Worm (Caenorhabditis elegans): ENCODE results near the gene Y44A6C.2.

Gene Y44A6C.2

DNA sequence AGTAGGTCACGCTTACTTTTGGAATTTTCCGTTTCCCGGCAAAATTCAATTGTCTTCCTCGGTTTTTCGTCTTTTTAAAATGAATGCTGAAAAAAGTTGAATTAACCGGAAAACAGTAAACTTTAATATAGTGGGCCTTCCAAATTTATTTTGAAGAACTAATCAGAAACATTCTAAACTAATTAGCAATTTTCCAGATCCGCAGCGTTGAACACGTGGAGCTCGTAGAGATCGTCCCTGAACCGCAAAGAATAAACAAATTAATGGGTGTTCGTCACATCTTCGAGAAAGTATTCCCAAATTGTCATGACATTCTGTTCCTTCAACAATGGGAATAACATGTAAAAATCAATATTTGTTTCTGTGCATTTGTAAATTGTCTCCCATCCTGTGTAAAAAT lies 5.8 kb upstream of the Y44A6C.2 start:
- TF ChIP-seq ref-1 (GFP tag; conservative IDR thresholded peaks at IDR 0.05) (no peak), T22C8.4 (GFP tag; IDR thresholded peaks at IDR 0.05) (no peak), flt-1 (GFP tag; IDR thresholded peaks at IDR 0.05) (no peak), ztf-29 (GFP tag; IDR thresholded peaks at IDR 0.05) (no peak), cog-1 (tag; optimal IDR thresholded peaks at IDR 0.05) (no peak), med-1 (GFP tag; optimal IDR thresholded peaks at IDR 0.05; ENCODE audit: insufficient read depth) (no peak), tab-1 (GFP tag; IDR thresholded peaks at IDR 0.05) (no peak)

- TF ChIP-seq ztf-23 (GFP tag; IDR thresholded peaks at IDR 0.05) (peak; percentile 41; the same call in 1 of the 2 replicates), ref-1 (GFP tag; conservative IDR thresholded peaks at IDR 0.05) (no peak), T22C8.4 (GFP tag; IDR thresholded peaks at IDR 0.05) (0 out of 2 replicates have a peak, but pooled peaks have one; percentile 8)
Observed at ce11 chrV:20716830-20717441, 5.1 kb upstream of the Y44A6C.2 start.

ce11 chrV:20722447-20722846 lies 413 bp downstream of the Y44A6C.2 start:
- no peak for TF ChIP-seq T22C8.4 (GFP tag; IDR thresholded peaks at IDR 0.05)

DNA sequence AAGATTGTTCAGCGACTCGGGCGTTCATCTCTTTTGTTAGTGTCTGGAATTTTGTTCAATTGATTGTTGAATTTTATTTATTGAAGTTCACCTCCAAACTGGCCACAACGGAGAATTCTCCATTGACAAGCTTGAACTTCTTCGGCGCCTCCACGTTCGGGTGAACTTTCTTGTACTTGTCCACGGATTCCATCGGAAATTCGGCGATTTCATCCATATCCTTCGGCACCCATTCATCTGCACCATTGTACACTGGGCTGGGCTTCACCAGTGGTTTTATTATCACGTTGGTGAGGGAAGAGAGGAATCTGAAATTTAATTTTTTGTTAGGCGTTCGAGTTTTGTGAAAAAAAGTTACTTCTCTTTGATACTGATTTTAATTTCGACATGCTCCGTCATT lies 5.4 kb downstream of the Y44A6C.2 start:
- TF ChIP-seq flt-1 (GFP tag; IDR thresholded peaks at IDR 0.05) (no peak), cog-1 (tag; optimal IDR thresholded peaks at IDR 0.05) (no peak), tab-1 (GFP tag; IDR thresholded peaks at IDR 0.05) (no peak), ztf-23 (GFP tag; IDR thresholded peaks at IDR 0.05) (no peak), ref-1 (GFP tag; conservative IDR thresholded peaks at IDR 0.05) (no peak), med-1 (GFP tag; optimal IDR thresholded peaks at IDR 0.05; ENCODE audit: insufficient read depth) (no peak), T22C8.4 (GFP tag; IDR thresholded peaks at IDR 0.05) (no peak), ztf-29 (GFP tag; IDR thresholded peaks at IDR 0.05) (no peak)

- no peak for TF ChIP-seq ztf-29 (GFP tag; IDR thresholded peaks at IDR 0.05)
- TF ChIP-seq tab-1 (GFP tag; IDR thresholded peaks at IDR 0.05): no peak
- peak; percentile 54 for TF ChIP-seq cog-1 (tag; optimal IDR thresholded peaks at IDR 0.05)
- TF ChIP-seq flt-1 (GFP tag; IDR thresholded peaks at IDR 0.05): no peak
Observed at ce11 chrV:20728763-20729350, 6.8 kb downstream of the Y44A6C.2 start, which contains the start of gene ipla-3. Gene ipla-3, minus strand, starts transcription at chrV:20729272.

DNA sequence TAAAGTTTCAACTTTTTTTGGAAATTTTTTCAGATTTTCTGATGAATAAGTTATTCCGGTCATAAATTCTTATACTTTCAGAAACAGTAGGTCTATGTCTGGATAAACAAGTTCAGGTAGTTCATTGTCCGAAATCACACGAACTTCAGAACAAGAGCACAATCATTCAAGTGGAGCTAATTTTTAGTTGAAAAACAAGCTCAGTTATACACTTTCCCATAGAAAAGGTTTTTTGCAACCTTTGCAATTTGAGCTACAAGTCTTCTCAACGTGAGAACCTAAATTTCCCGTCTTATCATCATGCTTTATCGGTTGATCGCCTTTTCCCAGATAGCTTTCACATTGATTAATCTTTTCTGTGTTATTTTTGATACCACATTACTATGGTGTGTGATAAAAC lies 9.8 kb downstream of the Y44A6C.2 start, which contains the start of gene srxa-1:
Gene srxa-1, plus strand, starts transcription at position 301 of the 400 bp plus-strand sequence.
- no peak for TF ChIP-seq flt-1 (GFP tag; IDR thresholded peaks at IDR 0.05)
- TF ChIP-seq tab-1 (GFP tag; IDR thresholded peaks at IDR 0.05): no peak
- no peak for TF ChIP-seq ztf-29 (GFP tag; IDR thresholded peaks at IDR 0.05)
- no peak for TF ChIP-seq klf-2 (GFP tag; conservative IDR thresholded peaks at IDR 0.05)
- no peak for TF ChIP-seq med-1 (GFP tag; optimal IDR thresholded peaks at IDR 0.05; ENCODE audit: insufficient read depth)
- TF ChIP-seq T22C8.4 (GFP tag; IDR thresholded peaks at IDR 0.05): no peak
- TF ChIP-seq ztf-23 (GFP tag; IDR thresholded peaks at IDR 0.05): no peak
- no peak for TF ChIP-seq cog-1 (tag; optimal IDR thresholded peaks at IDR 0.05)
- TF ChIP-seq ref-1 (GFP tag; conservative IDR thresholded peaks at IDR 0.05): no peak

DNA sequence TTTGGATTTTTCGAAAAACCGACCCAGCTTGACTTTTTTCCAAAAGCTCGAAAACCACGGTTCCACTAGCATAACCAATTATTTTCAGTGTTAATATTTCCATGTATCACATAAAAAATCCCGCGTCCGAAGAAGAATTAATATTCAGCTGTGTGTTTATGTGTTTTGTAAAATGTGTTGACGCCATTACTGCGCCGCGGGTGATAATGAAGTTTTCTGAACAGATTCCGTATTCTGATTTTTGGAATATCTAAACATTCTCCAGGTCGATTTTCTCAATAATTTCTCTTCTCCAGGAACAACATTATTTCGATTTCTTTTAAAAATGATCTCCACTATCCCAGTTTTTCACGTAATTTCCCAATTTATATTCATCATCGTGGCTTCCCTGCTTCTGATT lies 12.6 kb downstream of the Y44A6C.2 start, which contains the start of gene srxa-6:
Gene srxa-6, plus strand, starts transcription at position 301 of the 400 bp plus-strand sequence.
- no peak for TF ChIP-seq ztf-29 (GFP tag; IDR thresholded peaks at IDR 0.05)
- no peak for TF ChIP-seq klf-2 (GFP tag; conservative IDR thresholded peaks at IDR 0.05)
- no peak for TF ChIP-seq tab-1 (GFP tag; IDR thresholded peaks at IDR 0.05)
- TF ChIP-seq ztf-23 (GFP tag; IDR thresholded peaks at IDR 0.05): no peak
- no peak for TF ChIP-seq flt-1 (GFP tag; IDR thresholded peaks at IDR 0.05)
- TF ChIP-seq cog-1 (tag; optimal IDR thresholded peaks at IDR 0.05): no peak
- TF ChIP-seq ref-1 (GFP tag; conservative IDR thresholded peaks at IDR 0.05): no peak
- no peak for TF ChIP-seq T22C8.4 (GFP tag; IDR thresholded peaks at IDR 0.05)
- TF ChIP-seq med-1 (GFP tag; optimal IDR thresholded peaks at IDR 0.05; ENCODE audit: insufficient read depth): no peak

DNA sequence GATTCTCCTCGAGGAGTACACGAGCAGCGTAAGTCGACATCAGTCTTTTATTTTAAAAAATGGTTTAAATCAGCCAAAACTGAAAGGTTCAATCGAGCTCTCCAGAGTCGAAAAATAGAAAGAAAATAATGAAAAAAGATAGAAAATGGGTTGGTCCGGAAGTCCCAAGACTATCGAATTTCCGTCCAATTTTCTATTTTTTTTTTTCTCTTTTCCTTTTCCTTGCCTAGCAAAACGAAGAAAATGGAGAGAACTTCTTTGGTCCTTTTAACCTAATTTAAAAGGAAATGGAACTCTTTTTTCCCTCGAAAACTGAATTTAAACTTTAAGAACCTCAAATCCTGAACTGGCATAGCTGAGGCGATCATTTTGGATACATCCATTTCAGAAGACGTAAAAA lies 17.4 kb downstream of the Y44A6C.2 start:
- no peak for TF ChIP-seq cog-1 (tag; optimal IDR thresholded peaks at IDR 0.05)
- TF ChIP-seq ref-1 (GFP tag; conservative IDR thresholded peaks at IDR 0.05): no peak
- TF ChIP-seq klf-2 (GFP tag; conservative IDR thresholded peaks at IDR 0.05): no peak
- no peak for TF ChIP-seq flt-1 (GFP tag; IDR thresholded peaks at IDR 0.05)
- no peak for TF ChIP-seq med-1 (GFP tag; optimal IDR thresholded peaks at IDR 0.05; ENCODE audit: insufficient read depth)
- no peak for TF ChIP-seq T22C8.4 (GFP tag; IDR thresholded peaks at IDR 0.05)
- TF ChIP-seq tab-1 (GFP tag; IDR thresholded peaks at IDR 0.05): no peak
- TF ChIP-seq ztf-29 (GFP tag; IDR thresholded peaks at IDR 0.05): no peak
- TF ChIP-seq ztf-23 (GFP tag; IDR thresholded peaks at IDR 0.05): no peak

DNA sequence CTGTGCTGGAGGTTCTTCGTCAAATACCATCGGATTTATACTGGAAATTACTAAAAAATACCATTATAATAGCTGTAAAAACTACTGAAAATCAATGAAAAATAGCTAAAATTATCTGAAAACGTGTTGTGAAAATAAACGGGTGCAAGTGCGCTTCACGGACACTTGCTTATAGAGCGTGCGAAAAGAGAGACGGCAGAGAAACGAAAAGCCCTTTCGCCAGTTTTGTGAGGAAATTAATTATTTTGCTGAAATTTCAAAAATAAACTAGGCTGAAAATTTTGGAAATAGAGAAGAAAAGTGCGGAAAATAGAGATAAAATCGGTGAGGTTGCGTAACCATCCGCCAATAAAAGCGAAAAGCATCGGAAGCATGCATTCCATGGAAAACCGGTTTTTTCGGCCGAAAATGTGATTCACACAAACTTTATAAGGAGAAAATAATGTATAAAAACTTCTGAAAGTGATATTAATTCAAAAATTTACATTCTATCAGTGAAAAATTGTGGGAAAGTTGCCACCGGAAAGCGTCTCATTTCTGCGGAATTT lies 22.3 kb downstream of the Y44A6C.2 start, which contains the start of gene dnj-25:
Gene dnj-25, minus strand, starts transcription at position 57 of the 548 bp plus-strand sequence.
- no peak for TF ChIP-seq ztf-23 (GFP tag; IDR thresholded peaks at IDR 0.05)
- TF ChIP-seq med-1 (GFP tag; optimal IDR thresholded peaks at IDR 0.05; ENCODE audit: insufficient read depth): no peak
- no peak for TF ChIP-seq cog-1 (tag; optimal IDR thresholded peaks at IDR 0.05)
- no peak for TF ChIP-seq flt-1 (GFP tag; IDR thresholded peaks at IDR 0.05)
- no peak for TF ChIP-seq klf-2 (GFP tag; conservative IDR thresholded peaks at IDR 0.05)
- no peak for TF ChIP-seq ztf-29 (GFP tag; IDR thresholded peaks at IDR 0.05)
- TF ChIP-seq tab-1 (GFP tag; IDR thresholded peaks at IDR 0.05): no peak
- no peak for TF ChIP-seq T22C8.4 (GFP tag; IDR thresholded peaks at IDR 0.05)
- no peak for TF ChIP-seq ref-1 (GFP tag; conservative IDR thresholded peaks at IDR 0.05)

DNA sequence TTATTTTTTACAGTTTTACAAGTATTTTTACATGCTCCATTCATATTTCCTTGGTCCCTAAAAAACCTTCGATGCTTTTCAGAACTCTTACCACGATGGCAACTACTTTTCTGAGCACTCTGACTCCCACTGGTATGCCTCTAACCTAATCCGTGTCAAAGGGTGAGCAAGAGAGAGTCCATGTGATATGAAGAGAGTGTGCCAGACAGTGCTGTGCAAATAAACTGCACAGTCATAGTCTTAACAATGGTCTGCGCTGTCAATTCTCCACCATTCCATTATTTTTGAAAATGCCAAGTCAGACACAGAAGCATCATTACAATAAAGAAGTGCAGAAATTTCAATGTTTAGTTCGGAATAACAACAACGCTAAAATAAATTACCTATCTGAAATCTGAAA lies 23.2 kb downstream of the Y44A6C.2 start:
- TF ChIP-seq med-1 (GFP tag; optimal IDR thresholded peaks at IDR 0.05; ENCODE audit: insufficient read depth) (no peak), ztf-29 (GFP tag; IDR thresholded peaks at IDR 0.05) (no peak), tab-1 (GFP tag; IDR thresholded peaks at IDR 0.05) (no peak), flt-1 (GFP tag; IDR thresholded peaks at IDR 0.05) (no peak), ztf-23 (GFP tag; IDR thresholded peaks at IDR 0.05) (no peak), klf-2 (GFP tag; conservative IDR thresholded peaks at IDR 0.05) (no peak), T22C8.4 (GFP tag; IDR thresholded peaks at IDR 0.05) (no peak), cog-1 (tag; optimal IDR thresholded peaks at IDR 0.05) (no peak), ref-1 (GFP tag; conservative IDR thresholded peaks at IDR 0.05) (no peak)
